Worm (Caenorhabditis elegans) whole organism, mixed stage, embryonic: ENCODE data around the gene ehbp-1.

Experiments used
- blmp-1 ChIP-seq: fragments of 150-350 bp; optimal IDR thresholded peaks from 2 replicates; lab custom pipeline; 2014; ENCODE audit warnings: missing biosample characterization, missing genetic modification characterization
- elt-1 ChIP-seq: sonication (generic microtip); optimal IDR thresholded peaks from 2 replicates; lab custom pipeline; 2017; ENCODE audit warnings: missing genetic modification characterization, mild to moderate bottlenecking, missing compliant biosample characterization, antibody characterized with exemption, moderate library complexity, borderline replicate concordance; ENCODE audit not compliant: insufficient read depth
- mep-1 ChIP-seq: fragments of 150-350 bp; optimal IDR thresholded peaks from 2 replicates; lab custom pipeline; 2017; ENCODE audit warnings: missing biosample characterization, missing genetic modification reagents, missing genetic modification characterization, inconsistent platforms
- nhr-76 ChIP-seq: sonication (generic microtip); optimal IDR thresholded peaks from 2 replicates; lab custom pipeline; 2017; ENCODE audit warnings: missing biosample characterization, missing genetic modification characterization
- pha-4 ChIP-seq: fragments of 150-350 bp; optimal IDR thresholded peaks from 2 replicates; lab custom pipeline; 2018; ENCODE audit warnings: missing biosample characterization, missing genetic modification reagents, missing genetic modification characterization
- unc-39 ChIP-seq: fragments of 150-350 bp; optimal IDR thresholded peaks from 2 replicates; lab custom pipeline; 2014; ENCODE audit warnings: missing biosample characterization, missing genetic modification characterization
- unc-62 ChIP-seq: fragments of 150-350 bp; optimal IDR thresholded peaks from 2 replicates; lab custom pipeline; 2014; ENCODE audit warnings: missing biosample characterization, missing genetic modification reagents, missing genetic modification characterization
- ztf-11 ChIP-seq: fragments of 150-350 bp; optimal IDR thresholded peaks from 2 replicates; lab custom pipeline; 2014; ENCODE audit warnings: missing biosample characterization, missing genetic modification characterization

DNA sequence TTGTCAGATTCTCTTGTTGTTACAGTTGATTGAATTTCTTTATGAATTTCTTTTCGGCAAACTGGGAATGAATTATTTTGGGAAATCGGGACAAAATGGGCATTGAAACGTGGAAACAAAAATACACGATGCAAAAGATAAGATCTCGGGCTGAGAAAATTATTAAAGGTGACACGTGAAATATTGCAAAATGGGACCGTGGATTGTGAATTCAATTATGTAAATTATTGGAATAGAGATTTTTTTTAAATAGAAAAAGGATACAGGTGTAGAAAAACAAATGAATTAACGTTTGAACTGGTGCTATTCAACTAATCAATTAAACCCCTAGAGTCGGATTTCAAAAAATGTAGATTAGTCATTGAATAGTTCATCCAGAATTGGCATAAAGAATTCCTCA, 18.3 kb downstream of the ehbp-1 start, which contains the start of gene F25B3.4:
- no peak for TF ChIP-seq nhr-76 (tag; lab: Kevin White, UChicago)
- no peak for TF ChIP-seq ztf-11 (tag; lab: Kevin White, UChicago)
- TF ChIP-seq pha-4 (tag; lab: Kevin White, UChicago): no peak
- no peak for TF ChIP-seq elt-1 (tag; lab: Kevin White, UChicago)
- TF ChIP-seq unc-39 (tag; lab: Kevin White, UChicago): no peak
- TF ChIP-seq blmp-1 (tag; lab: Kevin White, UChicago): no peak
- no peak for TF ChIP-seq unc-62
- TF ChIP-seq mep-1: no peak
